Worm (Caenorhabditis elegans) whole organism, young adult: ENCODE results near the gene C05D11.13.

Experiments used
- B0019.2 ChIP-seq: fragments of 200-800 bp; sonication (Bioruptor generic); conservative IDR thresholded peaks from 2 replicates; pipeline ENCODE4 v1.3.6; 2022; ENCODE audit warnings: missing genetic modification reagents, missing genetic modification characterization, missing compliant biosample characterization
- F22D6.2 ChIP-seq: sonication (generic microtip); optimal IDR thresholded peaks from 2 replicates; lab custom pipeline; 2016; ENCODE audit warnings: mild to moderate bottlenecking, missing genetic modification characterization, missing compliant biosample characterization
- F49E8.2 ChIP-seq: sonication (generic microtip); optimal IDR thresholded peaks from 3 replicates; lab custom pipeline; 2017; ENCODE audit warnings: missing genetic modification characterization, mild to moderate bottlenecking, missing compliant biosample characterization, antibody characterized with exemption, moderate library complexity; ENCODE audit not compliant: insufficient read depth
- F52B5.7 ChIP-seq: sonication (generic microtip); optimal IDR thresholded peaks from 2 replicates; lab custom pipeline; 2016; ENCODE audit warnings: mild to moderate bottlenecking, missing genetic modification characterization, missing compliant biosample characterization
- F55B11.4 ChIP-seq: sonication (generic microtip); optimal IDR thresholded peaks from 2 replicates; lab custom pipeline; 2016; ENCODE audit warnings: missing compliant biosample characterization, missing genetic modification characterization, borderline replicate concordance; ENCODE audit not compliant: insufficient read depth
- K11D2.4 ChIP-seq: fragments of 200-800 bp; sonication (Bioruptor generic); IDR thresholded peaks from 2 replicates; pipeline ENCODE4 v1.3.6; 2022; ENCODE audit warnings: missing genetic modification reagents, missing genetic modification characterization, missing compliant biosample characterization
- T07F8.4 ChIP-seq: sonication (generic microtip); optimal IDR thresholded peaks from 2 replicates; lab custom pipeline; 2016; ENCODE audit warnings: mild to moderate bottlenecking, missing genetic modification characterization, moderate library complexity, missing compliant biosample characterization
- Y67H2A.10 ChIP-seq: fragments of 200-800 bp; sonication (Bioruptor generic); conservative IDR thresholded peaks from 2 replicates; pipeline ENCODE4 v1.3.6; 2022; ENCODE audit warnings: missing genetic modification reagents, missing genetic modification characterization, missing compliant biosample characterization
- atf-7 ChIP-seq: sonication (generic microtip); optimal IDR thresholded peaks from 2 replicates; lab custom pipeline; 2017; ENCODE audit warnings: mild to moderate bottlenecking, missing genetic modification characterization, missing compliant biosample characterization
- ceh-58 ChIP-seq: fragments of 200-800 bp; sonication (Bioruptor generic); IDR thresholded peaks from 2 replicates; pipeline ENCODE4 v1.3.6; 2022; ENCODE audit warnings: missing genetic modification characterization, missing compliant biosample characterization
- ceh-79 ChIP-seq: sonication (generic microtip); optimal IDR thresholded peaks from 2 replicates; lab custom pipeline; 2017; ENCODE audit warnings: mild to moderate bottlenecking, missing genetic modification characterization, missing compliant biosample characterization
- ceh-91 ChIP-seq: fragments of 200-800 bp; sonication (Bioruptor generic); IDR thresholded peaks from 2 replicates; pipeline ENCODE4 v1.3.6; 2022; ENCODE audit warnings: missing genetic modification reagents, missing genetic modification characterization, missing compliant biosample characterization
- egl-44 ChIP-seq: fragments of 200-800 bp; sonication (Bioruptor generic); IDR thresholded peaks from 2 replicates; pipeline ENCODE4 v1.3.6; 2022; ENCODE audit warnings: missing genetic modification reagents, missing genetic modification characterization, missing compliant biosample characterization
- ekl-4 ChIP-seq: fragments of 200-800 bp; sonication (Bioruptor generic); IDR thresholded peaks from 2 replicates; pipeline ENCODE4 v1.3.6; 2022; ENCODE audit warnings: missing genetic modification reagents, missing genetic modification characterization, missing compliant biosample characterization
- fkh-3 ChIP-seq: sonication (generic microtip); optimal IDR thresholded peaks from 2 replicates; lab custom pipeline; 2016; ENCODE audit warnings: mild to moderate bottlenecking, missing genetic modification characterization, missing compliant biosample characterization
- gei-17 ChIP-seq: fragments of 200-800 bp; sonication (Bioruptor generic); optimal IDR thresholded peaks from 2 replicates; lab custom pipeline; 2018; ENCODE audit warnings: mild to moderate bottlenecking, missing genetic modification characterization, missing compliant biosample characterization
- hlh-26 ChIP-seq: fragments of 200-800 bp; sonication (Bioruptor generic); conservative IDR thresholded peaks from 2 replicates; pipeline ENCODE4 v1.3.6; 2022; ENCODE audit warnings: missing genetic modification reagents, missing genetic modification characterization, missing compliant biosample characterization
- hsf-1 ChIP-seq: fragments of 200-800 bp; sonication (Bioruptor generic); IDR thresholded peaks from 2 replicates; pipeline ENCODE4 v1.3.6; 2022; ENCODE audit warnings: missing genetic modification reagents, missing genetic modification characterization, missing compliant biosample characterization
- lin-26 ChIP-seq: fragments of 200-800 bp; sonication (Bioruptor generic); IDR thresholded peaks from 2 replicates; pipeline ENCODE4 v1.3.6; 2022; ENCODE audit warnings: missing genetic modification reagents, missing genetic modification characterization, missing compliant biosample characterization
- lin-40 ChIP-seq: sonication (generic microtip); optimal IDR thresholded peaks from 2 replicates; lab custom pipeline; 2016; ENCODE audit warnings: missing genetic modification characterization, mild to moderate bottlenecking, missing compliant biosample characterization, missing genotype, missing genetic modification reagents
- lsy-27 ChIP-seq: sonication (generic microtip); optimal IDR thresholded peaks from 2 replicates; lab custom pipeline; 2017; ENCODE audit warnings: missing genetic modification characterization, mild to moderate bottlenecking, missing compliant biosample characterization, antibody characterized with exemption, missing genotype, borderline replicate concordance; ENCODE audit not compliant: insufficient read depth
- madf-3 ChIP-seq: fragments of 200-800 bp; sonication (Bioruptor generic); IDR thresholded peaks from 2 replicates; pipeline ENCODE4 v1.3.6; 2022; ENCODE audit warnings: missing genetic modification reagents, missing genetic modification characterization, missing compliant biosample characterization
- madf-8 ChIP-seq: fragments of 200-800 bp; sonication (Bioruptor generic); conservative IDR thresholded peaks from 2 replicates; pipeline ENCODE4 v1.3.6; 2022; ENCODE audit warnings: missing genetic modification reagents, missing genetic modification characterization, missing compliant biosample characterization
- mcd-1 ChIP-seq: fragments of 200-800 bp; sonication (Bioruptor generic); IDR thresholded peaks from 2 replicates; pipeline ENCODE4 v1.3.6; 2022; ENCODE audit warnings: missing genetic modification reagents, missing genetic modification characterization, missing compliant biosample characterization
- mel-28 ChIP-seq: sonication (generic microtip); optimal IDR thresholded peaks from 2 replicates; lab custom pipeline; 2016; ENCODE audit warnings: borderline replicate concordance, mild to moderate bottlenecking, missing genetic modification characterization, missing compliant biosample characterization
- mes-4 ChIP-seq: sonication (generic microtip); optimal IDR thresholded peaks from 2 replicates; lab custom pipeline; 2016; ENCODE audit warnings: missing genotype, missing genetic modification characterization, missing compliant biosample characterization
- nfyb-1 ChIP-seq: fragments of 200-800 bp; sonication (Bioruptor generic); IDR thresholded peaks from 2 replicates; pipeline ENCODE4 v1.3.6; 2022; ENCODE audit warnings: missing genetic modification reagents, missing genetic modification characterization, missing compliant biosample characterization
- nhr-80 ChIP-seq: sonication (generic microtip); optimal IDR thresholded peaks from 2 replicates; lab custom pipeline; 2016; ENCODE audit warnings: missing genetic modification characterization, missing compliant biosample characterization
- pha-4 ChIP-seq: fragments of 150-350 bp; sonication (generic microtip); optimal IDR thresholded peaks from 2 replicates; lab custom pipeline; 2014; ENCODE audit warnings: missing biosample characterization, missing genetic modification reagents, missing genetic modification characterization
- rec-8 ChIP-seq, 2 experiments: sonication (generic microtip); optimal IDR thresholded peaks; 2 replicates each; lab custom pipeline; 2016; ENCODE audit warnings: mild to moderate bottlenecking in 2 of 2, missing genetic modification characterization in 2 of 2, missing genetic modification reagents in 2 of 2, missing genotype in 2 of 2, missing biosample characterization in 1 of 2, missing compliant biosample characterization in 1 of 2, moderate library complexity in 1 of 2
- sea-2 ChIP-seq: fragments of 200-800 bp; sonication (Bioruptor generic); IDR thresholded peaks from 2 replicates; pipeline ENCODE4 v1.3.6; 2022; ENCODE audit warnings: missing genetic modification characterization, missing compliant biosample characterization
- snpc-1.1 ChIP-seq: sonication (generic microtip); optimal IDR thresholded peaks from 2 replicates; lab custom pipeline; 2017; ENCODE audit warnings: missing genetic modification characterization, mild to moderate bottlenecking, missing compliant biosample characterization, antibody characterized with exemption, moderate library complexity, missing genotype, missing genetic modification reagents; ENCODE audit not compliant: insufficient read depth
- snpc-4 ChIP-seq, 5 experiments: fragments of 150-350 bp in 1 of 5; sonication (generic microtip) in 4 of 5; optimal IDR thresholded peaks; 2 replicates each; lab custom pipeline; 2014 to 2018; ENCODE audit warnings: missing genetic modification characterization in 5 of 5, missing biosample characterization in 3 of 5, antibody characterized with exemption in 2 of 5, mild to moderate bottlenecking in 2 of 5, missing compliant biosample characterization in 2 of 5, missing genotype in 2 of 5, moderate library complexity in 2 of 5, missing genetic modification reagents in 1 of 5
- tbx-9 ChIP-seq: sonication (generic microtip); optimal IDR thresholded peaks from 2 replicates; lab custom pipeline; 2016; ENCODE audit warnings: borderline replicate concordance, missing genetic modification characterization, inconsistent platforms, missing compliant biosample characterization
- tlf-1 ChIP-seq: fragments of 200-800 bp; sonication (Bioruptor generic); optimal IDR thresholded peaks from 2 replicates; lab custom pipeline; 2018; ENCODE audit warnings: mild to moderate bottlenecking, missing genetic modification characterization, missing compliant biosample characterization
- unc-130 ChIP-seq: sonication (generic microtip); optimal IDR thresholded peaks from 2 replicates; lab custom pipeline; 2016; ENCODE audit warnings: missing genetic modification reagents, missing genetic modification characterization, missing compliant biosample characterization
- zfh-2 ChIP-seq: fragments of 200-800 bp; sonication (Bioruptor generic); conservative IDR thresholded peaks from 2 replicates; pipeline ENCODE4 v1.3.6; 2022; ENCODE audit warnings: missing genetic modification reagents, missing genetic modification characterization, missing compliant biosample characterization
- ztf-18 ChIP-seq: sonication (generic microtip); optimal IDR thresholded peaks from 2 replicates; lab custom pipeline; 2016; ENCODE audit warnings: missing genotype, mild to moderate bottlenecking, missing genetic modification characterization, missing compliant biosample characterization
- ztf-25 ChIP-seq: fragments of 200-800 bp; sonication (Bioruptor generic); IDR thresholded peaks from 2 replicates; pipeline ENCODE4 v1.3.6; 2022; ENCODE audit warnings: missing genetic modification reagents, missing genetic modification characterization, missing compliant biosample characterization
- ztf-26 ChIP-seq: sonication (generic microtip); optimal IDR thresholded peaks from 2 replicates; lab custom pipeline; 2017; ENCODE audit warnings: missing genetic modification characterization, missing compliant biosample characterization
- ztf-28 ChIP-seq: fragments of 200-800 bp; sonication (Bioruptor generic); IDR thresholded peaks from 2 replicates; pipeline ENCODE4 v1.3.6; 2022; ENCODE audit warnings: missing genetic modification reagents, missing genetic modification characterization, missing compliant biosample characterization
- ztf-6 ChIP-seq: fragments of 200-800 bp; sonication (Bioruptor generic); IDR thresholded peaks from 2 replicates; pipeline ENCODE4 v1.3.6; 2022; ENCODE audit warnings: missing genetic modification reagents, missing genetic modification characterization, missing compliant biosample characterization

C05D11.13 gene

DNA sequence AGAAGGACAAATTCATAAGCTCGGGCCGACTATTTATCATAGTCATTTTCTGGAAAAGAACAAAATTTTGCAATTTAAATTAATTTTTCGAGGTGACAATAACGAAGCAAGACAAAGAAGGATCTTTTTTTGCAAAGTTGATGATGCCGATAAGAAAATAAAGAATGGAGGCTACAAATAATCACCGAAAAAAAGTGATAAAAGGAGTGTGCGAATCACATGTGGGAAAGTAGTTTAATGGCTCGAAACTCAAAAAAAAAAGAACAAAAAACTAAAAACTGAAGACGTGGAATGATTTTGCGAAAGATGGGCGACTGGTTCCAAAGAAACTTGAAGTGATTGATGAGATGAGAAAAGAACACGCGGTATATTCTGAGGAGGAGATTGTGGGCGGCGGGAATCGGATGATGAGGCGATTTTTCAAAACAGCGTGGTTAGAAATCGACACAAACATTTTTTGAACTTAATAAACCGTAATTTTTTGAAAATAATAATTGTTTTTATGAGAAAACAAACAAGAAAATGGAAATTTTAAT is 24.9 kb downstream of the C05D11.13 start, which contains the start of gene atgl-1:
Gene atgl-1, minus strand, starts transcription at position 51 of the 536 bp plus-strand sequence.
- TF ChIP-seq F49E8.2 (no peak), ztf-18 (tag; lab: Kevin White, UChicago) (no peak), madf-8 (no peak), snpc-1.1 (tag; lab: Kevin White, UChicago) (no peak), unc-130 (no peak), nfyb-1 (GFP tag; lab: Robert Waterston, UW) (no peak), lin-26 (0 out of 2 replicates have a peak, but pooled peaks have one; percentile 23), lsy-27 (no peak), tlf-1 (GFP tag; lab: Kevin White, UChicago) (no peak), nhr-80 (tag; lab: Kevin White, UChicago) (peak; percentile 12)

DNA sequence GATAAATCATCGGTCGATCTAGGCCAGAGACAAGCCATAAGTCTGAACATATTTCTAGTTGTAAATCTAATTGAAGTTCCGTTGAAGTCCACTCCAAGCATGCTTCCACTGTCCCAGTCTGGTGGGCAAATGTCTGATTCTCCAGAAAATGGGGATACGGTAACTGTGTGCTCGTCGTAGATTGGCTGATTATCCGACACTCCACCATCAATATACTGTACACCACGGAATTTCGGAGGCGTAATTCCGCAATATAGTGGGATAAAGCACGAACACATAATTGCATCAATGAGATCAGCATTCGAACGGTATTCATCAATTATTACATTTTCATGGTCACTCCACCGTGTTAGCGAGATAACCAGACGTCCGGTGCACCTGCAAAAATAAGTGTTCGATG is 26.1 kb downstream of the C05D11.13 start:
- peak; percentile 41 for TF ChIP-seq ztf-26 (tag; lab: Kevin White, UChicago)
- no peak for TF ChIP-seq ekl-4 (GFP tag; lab: Robert Waterston, UW)
- no peak for TF ChIP-seq pha-4 (tag; lab: Kevin White, UChicago)
- 0 out of 2 replicates have a peak, but pooled peaks have one; percentile 18 for TF ChIP-seq madf-3 (GFP tag; lab: Robert Waterston, UW)
- TF ChIP-seq fkh-3 (tag; lab: Kevin White, UChicago), result no peak
- TF ChIP-seq nfyb-1 (GFP tag; lab: Robert Waterston, UW), result 0 out of 2 replicates have a peak, but pooled peaks have one; percentile 6
- 0 out of 2 replicates have a peak, but pooled peaks have one; percentile 35 for TF ChIP-seq hsf-1 (GFP tag; lab: Robert Waterston, UW)
- TF ChIP-seq F55B11.4, result no peak

DNA sequence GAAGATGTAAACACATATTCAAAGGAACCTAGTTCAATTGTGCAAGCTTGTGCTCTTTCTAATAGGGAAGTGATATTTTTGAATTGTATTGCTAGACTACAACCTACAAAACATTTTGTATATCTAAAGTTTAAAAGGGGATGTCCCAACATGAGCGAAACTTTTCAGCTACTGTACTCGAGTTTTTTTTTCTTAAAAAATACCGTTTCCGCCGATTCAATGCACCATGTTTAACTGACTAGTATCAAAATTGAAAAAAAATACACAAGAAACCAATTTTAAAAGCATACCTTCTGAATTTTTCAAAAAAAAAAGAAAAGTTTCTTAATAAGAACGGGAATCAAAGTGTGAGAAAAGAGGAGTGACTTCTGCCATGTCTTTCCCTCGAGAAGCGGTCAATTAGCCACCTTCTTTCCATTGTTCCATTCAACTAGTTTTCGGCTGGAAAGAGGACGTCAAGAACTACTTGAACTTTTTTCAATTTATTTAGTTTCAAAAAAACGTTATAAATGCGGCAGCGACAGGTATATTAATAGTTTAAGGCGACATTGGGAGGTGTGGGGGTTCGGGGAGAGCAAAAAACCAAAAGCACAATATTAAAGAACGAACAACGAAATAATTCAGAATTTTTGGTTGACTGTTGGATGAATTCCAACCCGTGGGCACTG is 28.9 kb downstream of the C05D11.13 start, which contains the start of gene nas-4:
Gene nas-4, minus strand, starts transcription at position 351 of the 668 bp plus-strand sequence.
- TF ChIP-seq ztf-28 (GFP tag; lab: Robert Waterston, UW), result no peak
- TF ChIP-seq ceh-91 (GFP tag; lab: Robert Waterston, UW), result no peak
- peak; percentile 29 for TF ChIP-seq lin-40 (tag; lab: Kevin White, UChicago)
- TF ChIP-seq atf-7 (tag; lab: Kevin White, UChicago), result peak; percentile 6
- no peak for TF ChIP-seq mcd-1 (GFP tag; lab: Robert Waterston, UW)
- TF ChIP-seq lsy-27, result no peak
- no peak for TF ChIP-seq snpc-4 (GFP tag; optimal IDR thresholded peaks at IDR 0.05; lab: Kevin White, UChicago)
- TF ChIP-seq snpc-4 (tag; optimal IDR thresholded peaks at IDR 0.05; lab: Kevin White, UChicago), result no peak
- TF ChIP-seq Y67H2A.10 (GFP tag; lab: Robert Waterston, UW), result no peak
- TF ChIP-seq mel-28 (tag; lab: Kevin White, UChicago), result peak; percentile 29
- no peak for TF ChIP-seq B0019.2 (GFP tag; lab: Robert Waterston, UW)
- no peak for TF ChIP-seq F49E8.2
- no peak for TF ChIP-seq mes-4
- no peak for TF ChIP-seq tbx-9 (tag; lab: Kevin White, UChicago)
- no peak for TF ChIP-seq F22D6.2 (tag; lab: Kevin White, UChicago)
- TF ChIP-seq gei-17, result no peak
- no peak for TF ChIP-seq sea-2 (GFP tag; lab: Robert Waterston, UW)
- TF ChIP-seq T07F8.4 (tag; lab: Kevin White, UChicago), result no peak
- TF ChIP-seq ztf-25 (GFP tag; lab: Robert Waterston, UW), result no peak
- TF ChIP-seq ceh-79 (tag; lab: Kevin White, UChicago), result no peak
- no peak for TF ChIP-seq ztf-6 (GFP tag; lab: Robert Waterston, UW)
- TF ChIP-seq rec-8 (tag; optimal IDR thresholded peaks at IDR 0.05; lab: Kevin White, UChicago), result no peak
- TF ChIP-seq ceh-58 (GFP tag; lab: Robert Waterston, UW), result no peak
- TF ChIP-seq F52B5.7 (tag; lab: Kevin White, UChicago), result no peak
- TF ChIP-seq egl-44 (GFP tag; lab: Robert Waterston, UW), result 0 out of 2 replicates have a peak, but pooled peaks have one; percentile 18
- TF ChIP-seq hlh-26 (GFP tag; lab: Robert Waterston, UW), result no peak
- peak; percentile 24 for TF ChIP-seq tlf-1 (GFP tag; lab: Kevin White, UChicago)
- no peak; the same call in 1 of the 2 replicates for TF ChIP-seq K11D2.4 (GFP tag; lab: Robert Waterston, UW)
- no peak for TF ChIP-seq zfh-2 (GFP tag; lab: Robert Waterston, UW)
